Fruit fly (Drosophila melanogaster) whole organism, wandering third instar larva: ENCODE data around the gene VhaAC39-2.

Experiments used
- Dif ChIP-seq: fragments of 200-275, 200-300 bp; sonication (Bioruptor generic); optimal IDR thresholded peaks from 2 replicates; lab custom pipeline; 2018; ENCODE audit warnings: missing biosample characterization, missing genetic modification characterization; ENCODE audit not compliant: partially characterized antibody
- br ChIP-seq: fragments of 200-800 bp; sonication (Bioruptor generic); optimal IDR thresholded peaks from 2 replicates; lab custom pipeline; 2016; ENCODE audit warnings: missing biosample characterization, missing genetic modification characterization
- sage ChIP-seq: fragments of 200-800 bp; sonication (Bioruptor generic); optimal IDR thresholded peaks from 2 replicates; lab custom pipeline; 2016; ENCODE audit warnings: missing biosample characterization, mild to moderate bottlenecking, missing genetic modification characterization

- TF ChIP-seq br (GFP tag; lab: Kevin White, UChicago) = no peak
- no peak for TF ChIP-seq sage (GFP tag; lab: Kevin White, UChicago)
- no peak for TF ChIP-seq Dif (GFP tag; lab: Kevin White, UChicago)
These were observed 30.2 kb upstream of the VhaAC39-2 start for dm6 chr3R:23189143-23189957.
